Worm (Caenorhabditis elegans) whole organism, L2 larva: ENCODE data around the gene flp-2.

Source experiments
- F13H6.1 ChIP-seq: sonication (generic microtip); optimal IDR thresholded peaks from 2 replicates; lab custom pipeline; 2016; ENCODE audit warnings: missing genetic modification characterization, missing compliant biosample characterization
- R02D3.7 ChIP-seq: fragments of 150-350 bp; optimal IDR thresholded peaks from 2 replicates; lab custom pipeline; 2014; ENCODE audit warnings: missing biosample characterization, missing genetic modification characterization
- ceh-16 ChIP-seq: fragments of 150-350 bp; optimal IDR thresholded peaks from 2 replicates; lab custom pipeline; 2014; ENCODE audit warnings: missing biosample characterization, missing genetic modification characterization
- dmd-4 ChIP-seq: sonication (generic microtip); optimal IDR thresholded peaks from 2 replicates; lab custom pipeline; 2017; ENCODE audit warnings: missing biosample characterization, missing genetic modification characterization
- elt-3 ChIP-seq: sonication (generic microtip); optimal IDR thresholded peaks from 2 replicates; lab custom pipeline; 2017; ENCODE audit warnings: missing biosample characterization, missing genetic modification characterization
- fos-1 ChIP-seq: fragments of 150-350 bp; optimal IDR thresholded peaks from 2 replicates; lab custom pipeline; 2014; ENCODE audit warnings: missing biosample characterization, missing genetic modification characterization
- mab-5 ChIP-seq: fragments of 150-350 bp; optimal IDR thresholded peaks from 2 replicates; lab custom pipeline; 2014; ENCODE audit warnings: missing biosample characterization, missing genetic modification characterization
- nhr-11 ChIP-seq: fragments of 150-350 bp; optimal IDR thresholded peaks from 2 replicates; lab custom pipeline; 2014; ENCODE audit warnings: missing biosample characterization, missing genetic modification characterization
- nhr-25 ChIP-seq: fragments of 150-350 bp; sonication (generic microtip); optimal IDR thresholded peaks from 3 replicates; lab custom pipeline; 2014; ENCODE audit warnings: missing biosample characterization, missing genetic modification characterization
- nhr-77 ChIP-seq: fragments of 150-350 bp; optimal IDR thresholded peaks from 2 replicates; lab custom pipeline; 2014; ENCODE audit warnings: missing biosample characterization, missing genetic modification characterization
- unc-62 ChIP-seq: fragments of 150-350 bp; optimal IDR thresholded peaks from 2 replicates; lab custom pipeline; 2014; ENCODE audit warnings: missing biosample characterization, missing genetic modification reagents, missing genetic modification characterization
- zag-1 ChIP-seq: fragments of 150-350 bp; optimal IDR thresholded peaks from 2 replicates; lab custom pipeline; 2014; ENCODE audit warnings: missing biosample characterization, missing genetic modification characterization

DNA sequence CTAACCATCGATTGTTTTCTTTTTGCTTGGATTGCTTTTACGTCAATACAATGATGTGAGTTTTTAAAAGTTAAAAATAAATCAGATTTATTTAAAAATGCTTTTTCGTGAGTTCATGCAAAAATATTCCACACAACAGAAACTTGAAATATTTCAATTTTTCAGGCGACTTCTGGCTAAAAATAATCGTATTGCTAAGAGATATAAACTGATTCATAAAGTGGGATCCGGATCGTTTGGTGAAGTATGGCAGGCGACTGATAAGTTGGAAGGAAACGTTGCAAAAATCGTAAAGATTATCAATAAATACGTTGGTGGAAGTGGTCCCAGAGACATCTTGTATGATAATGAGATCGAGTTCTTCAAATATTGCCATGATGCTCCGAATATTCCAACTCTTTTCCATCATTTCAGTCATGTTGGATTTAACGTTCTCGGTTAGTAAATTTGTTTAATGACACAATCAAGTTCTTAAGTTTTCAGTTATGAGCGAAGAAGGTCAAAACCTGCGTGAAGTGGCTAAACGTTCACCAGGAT, 34.5 kb downstream of the flp-2 start, which contains the start of gene ZC373.3:
- no peak for TF ChIP-seq fos-1 (tag; lab: Kevin White, UChicago)
- no peak for TF ChIP-seq nhr-25 (tag; lab: Kevin White, UChicago)
- no peak for TF ChIP-seq mab-5 (tag; lab: Kevin White, UChicago)
- TF ChIP-seq nhr-11 (tag; lab: Kevin White, UChicago): no peak
- no peak for TF ChIP-seq zag-1 (tag; lab: Kevin White, UChicago)
- TF ChIP-seq F13H6.1: no peak
- TF ChIP-seq dmd-4 (tag; lab: Kevin White, UChicago): no peak
- no peak for TF ChIP-seq nhr-77 (tag; lab: Kevin White, UChicago)
- TF ChIP-seq R02D3.7: no peak
- no peak for TF ChIP-seq elt-3 (tag; lab: Kevin White, UChicago)
- TF ChIP-seq ceh-16 (tag; lab: Kevin White, UChicago): no peak
- no peak for TF ChIP-seq unc-62 (GFP tag; lab: Kevin White, UChicago)
